3 worm cellular contexts compared by ENCODE assay signal in the genomic region with DNA sequence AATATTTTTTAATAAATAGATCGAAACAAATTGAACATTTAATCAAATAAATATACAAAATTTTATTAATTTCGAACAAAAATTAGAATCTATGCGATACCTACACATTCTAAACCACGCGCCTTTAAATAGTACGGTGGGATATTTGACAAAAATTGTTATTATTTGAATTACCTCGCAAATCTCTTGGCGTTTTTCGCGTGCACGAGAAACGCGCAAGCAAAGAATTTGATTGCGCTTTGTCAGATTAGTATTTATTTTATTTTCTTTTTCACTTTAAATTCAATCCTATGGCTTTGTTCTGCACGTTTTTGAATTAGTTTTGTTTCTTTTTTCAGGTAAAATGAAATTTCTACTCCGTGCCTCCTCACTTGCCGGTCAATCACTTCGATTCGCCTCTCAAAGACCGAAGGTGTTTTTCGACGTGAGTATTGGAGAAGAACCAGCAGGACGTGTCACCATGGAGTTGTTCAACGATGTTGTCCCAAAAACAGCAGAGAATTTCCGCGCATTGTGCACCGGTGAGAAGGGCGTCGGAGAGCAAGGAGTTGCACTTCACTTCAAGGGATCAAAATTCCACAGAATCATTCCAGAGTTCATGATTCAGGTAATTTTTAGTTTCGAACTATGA.
TF ChIP-seq lines count a peak whose summit lies in the region.

Gene cyn-1 (plus strand): TSS at position 339 of the 631 bp plus-strand sequence.

TF ChIP-seq in whole organism, L1 larva, 84 proteins besides CTCF, POLR2A, EP300 and RAD21 (continued from another document and continues in another):
- TF ChIP-seq hlh-4 (tag; optimal IDR thresholded peaks at IDR 0.05; lab: Kevin White, UChicago), result no peak
- TF ChIP-seq snpc-4 (tag; optimal IDR thresholded peaks at IDR 0.05; lab: Kevin White, UChicago), result peak; percentile 83
- no peak for TF ChIP-seq ets-5 (GFP tag; IDR thresholded peaks at IDR 0.05; lab: Robert Waterston, UW)
- peak; percentile 45 for TF ChIP-seq elt-2 (tag; optimal IDR thresholded peaks at IDR 0.05; lab: Kevin White, UChicago)
- no peak for TF ChIP-seq pqm-1 (tag; optimal IDR thresholded peaks at IDR 0.05; lab: Kevin White, UChicago)
- peak; percentile 91 for TF ChIP-seq nhr-85 (tag; lab: Kevin White, UChicago)
- TF ChIP-seq lin-39 (tag; optimal IDR thresholded peaks at IDR 0.05; lab: Kevin White, UChicago), result peak; percentile 80
- TF ChIP-seq ztf-11 (tag; optimal IDR thresholded peaks at IDR 0.05; lab: Kevin White, UChicago), result peak in 1 of 2 experiments; percentile 69
- peak; percentile 70 for TF ChIP-seq jun-1 (tag; optimal IDR thresholded peaks at IDR 0.05; lab: Kevin White, UChicago)
- peak; percentile 58 for TF ChIP-seq F16B12.6 (tag; optimal IDR thresholded peaks at IDR 0.05; lab: Kevin White, UChicago)
- TF ChIP-seq lin-13 (GFP tag; optimal IDR thresholded peaks at IDR 0.05; lab: Kevin White, UChicago), result peak; percentile 77
- peak; percentile 90 for TF ChIP-seq xbp-1 (tag; optimal IDR thresholded peaks at IDR 0.05; lab: Kevin White, UChicago)
- TF ChIP-seq sup-37 (GFP tag; optimal IDR thresholded peaks at IDR 0.05; lab: Kevin White, UChicago), result peak; percentile 9
- peak; percentile 78 for TF ChIP-seq irx-1 (tag; optimal IDR thresholded peaks at IDR 0.05; lab: Kevin White, UChicago)
- peak; percentile 75 for TF ChIP-seq blmp-1 (tag; optimal IDR thresholded peaks at IDR 0.05; lab: Kevin White, UChicago)
- peak; percentile 88 for TF ChIP-seq nhr-90 (tag; optimal IDR thresholded peaks at IDR 0.05; lab: Kevin White, UChicago; ENCODE audit: poor library complexity)
- peak; percentile 93 for TF ChIP-seq nhr-71 (tag; optimal IDR thresholded peaks at IDR 0.05; lab: Kevin White, UChicago)
- no peak for TF ChIP-seq hpl-2 (GFP tag; optimal IDR thresholded peaks at IDR 0.05; lab: Kevin White, UChicago)
- TF ChIP-seq vab-15 (tag; optimal IDR thresholded peaks at IDR 0.05; lab: Kevin White, UChicago), result peak; percentile 27
- TF ChIP-seq skn-1 (tag; optimal IDR thresholded peaks at IDR 0.05; lab: Kevin White, UChicago), result peak; percentile 89
- peak; percentile 29 for TF ChIP-seq ceh-90 (tag; optimal IDR thresholded peaks at IDR 0.05; lab: Kevin White, UChicago)
- TF ChIP-seq Y116A8C.19 (tag; optimal IDR thresholded peaks at IDR 0.05; lab: Kevin White, UChicago; ENCODE audit: borderline replicate concordance), result no peak
- TF ChIP-seq efl-1 (optimal IDR thresholded peaks at IDR 0.05; lab: Kevin White, UChicago), result peak; percentile 90 to 98
- peak; percentile 96 to 100 for TF ChIP-seq efl-1 (GFP tag; optimal IDR thresholded peaks at IDR 0.05 in 1 of 2; lab: Kevin White, UChicago)
- TF ChIP-seq isw-1 (GFP tag; IDR thresholded peaks at IDR 0.05; lab: Robert Waterston, UW), result peak; percentile 77
- TF ChIP-seq nhr-237 (tag; optimal IDR thresholded peaks at IDR 0.05; lab: Kevin White, UChicago), result peak; percentile 26
- TF ChIP-seq lsy-2 (tag; optimal IDR thresholded peaks at IDR 0.05; lab: Kevin White, UChicago), result peak; percentile 92
- TF ChIP-seq unc-62 (GFP tag; optimal IDR thresholded peaks at IDR 0.05; lab: Kevin White, UChicago), result no peak
- peak; percentile 71 for TF ChIP-seq fos-1 (tag; optimal IDR thresholded peaks at IDR 0.05; lab: Kevin White, UChicago)
- peak; percentile 93 for TF ChIP-seq nhr-47 (tag; optimal IDR thresholded peaks at IDR 0.05; lab: Kevin White, UChicago)
- peak; percentile 67 for TF ChIP-seq zip-4 (GFP tag; optimal IDR thresholded peaks at IDR 0.05; lab: Kevin White, UChicago)
- TF ChIP-seq C04F5.9 (tag; optimal IDR thresholded peaks at IDR 0.05; lab: Kevin White, UChicago), result peak; percentile 63
- peak; percentile 54 for TF ChIP-seq ceh-88 (GFP tag; IDR thresholded peaks at IDR 0.05; lab: Robert Waterston, UW)
- peak; percentile 83 for TF ChIP-seq unc-130 (tag; optimal IDR thresholded peaks at IDR 0.05; lab: Kevin White, UChicago)
- TF ChIP-seq fkh-8 (tag; optimal IDR thresholded peaks at IDR 0.05; lab: Kevin White, UChicago), result peak; percentile 63
- peak; percentile 87 for TF ChIP-seq tbx-2 (tag; optimal IDR thresholded peaks at IDR 0.05; lab: Kevin White, UChicago)
- peak; percentile 71 for TF ChIP-seq nhr-77 (tag; optimal IDR thresholded peaks at IDR 0.05; lab: Kevin White, UChicago)
- no peak for TF ChIP-seq nhr-84 (tag; optimal IDR thresholded peaks at IDR 0.05; lab: Kevin White, UChicago)
- TF ChIP-seq ceh-82 (tag; optimal IDR thresholded peaks at IDR 0.05; lab: Kevin White, UChicago), result peak; percentile 84 to 85 (median 85)
- TF ChIP-seq C34B4.2 (tag; optimal IDR thresholded peaks at IDR 0.05; lab: Kevin White, UChicago), result no peak
- TF ChIP-seq lin-14 (GFP tag; optimal IDR thresholded peaks at IDR 0.05; lab: Kevin White, UChicago), result peak; percentile 82

TF ChIP-seq in whole organism, L3 larva, 47 proteins besides CTCF, POLR2A, EP300 and RAD21 (continued from another document):
- TF ChIP-seq nhr-25 (tag; optimal IDR thresholded peaks at IDR 0.05; lab: Kevin White, UChicago) (peak; percentile 35), jun-1 (tag; optimal IDR thresholded peaks at IDR 0.05; lab: Kevin White, UChicago) (peak; percentile 77), tbx-2 (tag; optimal IDR thresholded peaks at IDR 0.05; lab: Kevin White, UChicago) (peak; percentile 69), ceh-9 (tag; optimal IDR thresholded peaks at IDR 0.05; lab: Kevin White, UChicago) (no peak), elt-2 (tag; optimal IDR thresholded peaks at IDR 0.05; lab: Kevin White, UChicago) (peak; percentile 40), nhr-28 (tag; optimal IDR thresholded peaks at IDR 0.05; lab: Kevin White, UChicago) (no peak), pqm-1 (tag; optimal IDR thresholded peaks at IDR 0.05; lab: Kevin White, UChicago) (no peak), fkh-2 (tag; optimal IDR thresholded peaks at IDR 0.05; lab: Kevin White, UChicago) (no peak), mdl-1 (tag; optimal IDR thresholded peaks at IDR 0.05; lab: Kevin White, UChicago) (no peak), lin-39 (tag; optimal IDR thresholded peaks at IDR 0.05; lab: Kevin White, UChicago) (peak; percentile 28), sea-2 (GFP tag; optimal IDR thresholded peaks at IDR 0.05; lab: Kevin White, UChicago) (no peak), nfya-1 (tag; optimal IDR thresholded peaks at IDR 0.05; lab: Kevin White, UChicago; ENCODE audit: insufficient read depth) (peak; percentile 94)

TF ChIP-seq in whole organism, young adult, 124 proteins besides CTCF, POLR2A, EP300 and RAD21 (continued from another document):
- peak; percentile 58 for TF ChIP-seq F23B12.7 (tag; optimal IDR thresholded peaks at IDR 0.05; lab: Kevin White, UChicago; ENCODE audit: insufficient read depth)
- no peak for TF ChIP-seq snpc-4 (GFP tag; optimal IDR thresholded peaks at IDR 0.05; lab: Kevin White, UChicago)
- TF ChIP-seq snpc-4 (tag; optimal IDR thresholded peaks at IDR 0.05; lab: Kevin White, UChicago), result peak; percentile 42 to 75 (median 59)
- TF ChIP-seq xnd-1 (tag; optimal IDR thresholded peaks at IDR 0.05; lab: Kevin White, UChicago), result peak; percentile 45
- no peak for TF ChIP-seq repo-1 (tag; optimal IDR thresholded peaks at IDR 0.05; lab: Kevin White, UChicago)
- TF ChIP-seq nfyb-1 (GFP tag; IDR thresholded peaks at IDR 0.05; lab: Robert Waterston, UW), result peak; percentile 70
- TF ChIP-seq lsy-27 (tag; optimal IDR thresholded peaks at IDR 0.05; lab: Kevin White, UChicago; ENCODE audit: borderline replicate concordance, insufficient read depth), result no peak
- no peak for TF ChIP-seq athp-1 (tag; optimal IDR thresholded peaks at IDR 0.05; lab: Kevin White, UChicago)
- peak; percentile 69; the same call in 1 of the 2 replicates for TF ChIP-seq Y56A3A.18 (GFP tag; IDR thresholded peaks at IDR 0.05; lab: Robert Waterston, UW)
- TF ChIP-seq dox-1 (GFP tag; IDR thresholded peaks at IDR 0.05; lab: Robert Waterston, UW), result peak; percentile 67
- 0 out of 2 replicates have a peak, but pooled peaks have one; percentile 23 for TF ChIP-seq Y79H2A.3 (GFP tag; conservative IDR thresholded peaks at IDR 0.05; lab: Robert Waterston, UW)
- peak; percentile 82 for TF ChIP-seq mcd-1 (GFP tag; IDR thresholded peaks at IDR 0.05; lab: Robert Waterston, UW)
- 0 out of 2 replicates have a peak, but pooled peaks have one; percentile 52 for TF ChIP-seq F33H1.4 (GFP tag; IDR thresholded peaks at IDR 0.05; lab: Robert Waterston, UW)
- TF ChIP-seq him-1 (tag; optimal IDR thresholded peaks at IDR 0.05; lab: Kevin White, UChicago), result peak; percentile 59
- TF ChIP-seq egl-18 (GFP tag; IDR thresholded peaks at IDR 0.05; lab: Robert Waterston, UW), result no peak
- TF ChIP-seq B0019.2 (GFP tag; conservative IDR thresholded peaks at IDR 0.05; lab: Robert Waterston, UW), result no peak
- TF ChIP-seq attf-3 (GFP tag; conservative IDR thresholded peaks at IDR 0.05; lab: Robert Waterston, UW), result peak; percentile 58; the same call in 1 of the 2 replicates
- TF ChIP-seq lin-40 (tag; optimal IDR thresholded peaks at IDR 0.05; lab: Kevin White, UChicago), result peak; percentile 81
- TF ChIP-seq hrde-1 (tag; optimal IDR thresholded peaks at IDR 0.05; lab: Kevin White, UChicago; ENCODE audit: borderline replicate concordance), result peak; percentile 55
- TF ChIP-seq efl-1 (GFP tag; optimal IDR thresholded peaks at IDR 0.05; lab: Kevin White, UChicago), result peak; percentile 81
- TF ChIP-seq dpl-1 (GFP tag; optimal IDR thresholded peaks at IDR 0.05; lab: Kevin White, UChicago), result peak; percentile 75
- TF ChIP-seq snpc-1.3 (tag; optimal IDR thresholded peaks at IDR 0.05; lab: Kevin White, UChicago; ENCODE audit: insufficient read depth), result peak; percentile 79
- TF ChIP-seq mes-4 (tag; optimal IDR thresholded peaks at IDR 0.05; lab: Kevin White, UChicago), result no peak
- TF ChIP-seq K11D2.4 (GFP tag; IDR thresholded peaks at IDR 0.05; lab: Robert Waterston, UW), result peak; percentile 25; the same call in 1 of the 2 replicates
- TF ChIP-seq ztf-6 (GFP tag; IDR thresholded peaks at IDR 0.05; lab: Robert Waterston, UW), result no peak
- TF ChIP-seq madf-10 (tag; optimal IDR thresholded peaks at IDR 0.05; lab: Kevin White, UChicago), result peak; percentile 51
- TF ChIP-seq tbp1 (GFP tag; optimal IDR thresholded peaks at IDR 0.05; lab: Kevin White, UChicago), result peak; percentile 66
- 0 out of 2 replicates have a peak, but pooled peaks have one; percentile 11 for TF ChIP-seq ceh-91 (GFP tag; IDR thresholded peaks at IDR 0.05; lab: Robert Waterston, UW)
- TF ChIP-seq T26A5.8 (tag; optimal IDR thresholded peaks at IDR 0.05; lab: Kevin White, UChicago), result no peak
- peak; percentile 19 for TF ChIP-seq unc-130 (GFP tag; optimal IDR thresholded peaks at IDR 0.05; lab: Kevin White, UChicago)
